Worm (Caenorhabditis elegans) whole organism, late embryonic: ENCODE measurements around the gene rpl-6.

Source experiments
- C08G9.2 ChIP-seq: sonication (generic microtip); optimal IDR thresholded peaks from 2 replicates; lab custom pipeline; 2016; ENCODE audit warnings: mild to moderate bottlenecking, missing genetic modification characterization, moderate library complexity, missing compliant biosample characterization
- K02D7.2 ChIP-seq: sonication (generic microtip); optimal IDR thresholded peaks from 2 replicates; lab custom pipeline; 2017; ENCODE audit warnings: mild to moderate bottlenecking, missing genetic modification characterization, missing compliant biosample characterization
- T23F11.4 ChIP-seq: fragments of 200-800 bp; sonication (Bioruptor generic); optimal IDR thresholded peaks from 2 replicates; lab custom pipeline; 2018; ENCODE audit warnings: mild to moderate bottlenecking, missing genetic modification characterization, missing compliant biosample characterization
- ahr-1 ChIP-seq: sonication (generic microtip); optimal IDR thresholded peaks from 2 replicates; lab custom pipeline; 2016; ENCODE audit warnings: missing genetic modification characterization, missing compliant biosample characterization
- ceh-18 ChIP-seq: sonication (generic microtip); optimal IDR thresholded peaks from 2 replicates; lab custom pipeline; 2016; ENCODE audit warnings: missing genetic modification characterization, missing compliant biosample characterization
- ceh-19 ChIP-seq: fragments of 200-800 bp; sonication (Bioruptor generic); optimal IDR thresholded peaks from 2 replicates; lab custom pipeline; 2018; ENCODE audit warnings: mild to moderate bottlenecking, missing genetic modification characterization, missing compliant biosample characterization
- ceh-2 ChIP-seq: sonication (generic microtip); optimal IDR thresholded peaks from 2 replicates; lab custom pipeline; 2016; ENCODE audit warnings: missing genotype, missing genetic modification characterization, missing compliant biosample characterization
- ceh-22 ChIP-seq: sonication (generic microtip); optimal IDR thresholded peaks from 2 replicates; lab custom pipeline; 2017; ENCODE audit warnings: missing biosample characterization, missing genetic modification characterization
- ceh-31 ChIP-seq: sonication (generic microtip); optimal IDR thresholded peaks from 2 replicates; lab custom pipeline; 2016; ENCODE audit warnings: missing genetic modification characterization, missing compliant biosample characterization
- ceh-45 ChIP-seq: fragments of 200-800 bp; sonication (Bioruptor generic); IDR thresholded peaks from 2 replicates; pipeline ENCODE4 v1.3.6; 2022; ENCODE audit warnings: missing genetic modification reagents, missing genetic modification characterization, missing compliant biosample characterization
- ceh-6 ChIP-seq: fragments of 200-800 bp; sonication (Bioruptor generic); optimal IDR thresholded peaks from 2 replicates; lab custom pipeline; 2018; ENCODE audit warnings: mild to moderate bottlenecking, missing genetic modification characterization, missing compliant biosample characterization
- ceh-9 ChIP-seq: sonication (generic microtip); optimal IDR thresholded peaks from 2 replicates; lab custom pipeline; 2016; ENCODE audit warnings: mild to moderate bottlenecking, missing genetic modification characterization, inconsistent platforms, missing compliant biosample characterization
- dve-1 ChIP-seq: sonication (generic microtip); optimal IDR thresholded peaks from 2 replicates; lab custom pipeline; 2017; ENCODE audit warnings: antibody characterized with exemption, mild to moderate bottlenecking, missing genetic modification characterization, missing compliant biosample characterization
- elt-2 ChIP-seq: sonication (generic microtip); optimal IDR thresholded peaks from 2 replicates; lab custom pipeline; 2016; ENCODE audit warnings: missing genetic modification reagents, missing genetic modification characterization, missing compliant biosample characterization
- ets-4 ChIP-seq: sonication (generic microtip); optimal IDR thresholded peaks from 2 replicates; lab custom pipeline; 2016; ENCODE audit warnings: missing genetic modification characterization, missing compliant biosample characterization
- eyg-1 ChIP-seq: sonication (generic microtip); optimal IDR thresholded peaks from 2 replicates; lab custom pipeline; 2016; ENCODE audit warnings: missing genotype, missing genetic modification characterization, missing compliant biosample characterization
- hlh-15 ChIP-seq: sonication (generic microtip); optimal IDR thresholded peaks from 2 replicates; lab custom pipeline; 2016; ENCODE audit warnings: missing genetic modification characterization, missing compliant biosample characterization
- hlh-8 ChIP-seq: sonication (generic microtip); optimal IDR thresholded peaks from 2 replicates; lab custom pipeline; 2016; ENCODE audit warnings: missing genotype, missing genetic modification characterization, missing compliant biosample characterization
- lim-6 ChIP-seq: sonication (generic microtip); optimal IDR thresholded peaks from 2 replicates; lab custom pipeline; 2016; ENCODE audit warnings: missing genetic modification characterization, missing compliant biosample characterization
- lin-11 ChIP-seq: fragments of 200-800 bp; sonication (Bioruptor generic); optimal IDR thresholded peaks from 2 replicates; lab custom pipeline; 2018; ENCODE audit warnings: mild to moderate bottlenecking, missing genetic modification characterization, missing compliant biosample characterization
- madf-2 ChIP-seq: sonication (generic microtip); optimal IDR thresholded peaks from 2 replicates; lab custom pipeline; 2017; ENCODE audit warnings: missing genetic modification characterization, missing compliant biosample characterization
- nfya-1 ChIP-seq: sonication (generic microtip); optimal IDR thresholded peaks from 2 replicates; lab custom pipeline; 2017; ENCODE audit warnings: missing genetic modification characterization, mild to moderate bottlenecking, missing compliant biosample characterization, antibody characterized with exemption, moderate library complexity
- nhr-11 ChIP-seq: fragments of 150-350 bp; optimal IDR thresholded peaks from 2 replicates; lab custom pipeline; 2014; ENCODE audit warnings: missing biosample characterization, missing genetic modification characterization
- odd-2 ChIP-seq: sonication (generic microtip); optimal IDR thresholded peaks from 2 replicates; lab custom pipeline; 2017; ENCODE audit warnings: antibody characterized with exemption, mild to moderate bottlenecking, missing genetic modification characterization, missing compliant biosample characterization
- pha-2 ChIP-seq: sonication (generic microtip); optimal IDR thresholded peaks from 2 replicates; lab custom pipeline; 2017; ENCODE audit warnings: mild to moderate bottlenecking, missing genetic modification characterization, missing compliant biosample characterization
- pha-4 ChIP-seq: fragments of 150-350 bp; optimal IDR thresholded peaks from 2 replicates; lab custom pipeline; 2018; ENCODE audit warnings: missing biosample characterization, missing genetic modification reagents, missing genetic modification characterization
- pros-1 ChIP-seq: fragments of 150-350 bp; optimal IDR thresholded peaks from 2 replicates; lab custom pipeline; 2014; ENCODE audit warnings: missing biosample characterization, missing genetic modification reagents, missing genetic modification characterization
- ref-2 ChIP-seq: sonication (generic microtip); optimal IDR thresholded peaks from 2 replicates; lab custom pipeline; 2016; ENCODE audit warnings: missing genetic modification characterization, missing compliant biosample characterization
- sdc-2 ChIP-seq: sonication (generic microtip); optimal IDR thresholded peaks from 2 replicates; lab custom pipeline; 2016; ENCODE audit warnings: missing genotype, missing genetic modification characterization, missing compliant biosample characterization
- tbx-2 ChIP-seq: sonication (generic microtip); optimal IDR thresholded peaks from 2 replicates; lab custom pipeline; 2016; ENCODE audit warnings: missing genetic modification characterization, missing compliant biosample characterization
- unc-3 ChIP-seq, 2 experiments: fragments of 200-800 bp in 1 of 2; sonication (Bioruptor generic) in 1 of 2; sonication (generic microtip) in 1 of 2; conservative IDR thresholded peaks in 1 of 2; optimal IDR thresholded peaks in 1 of 2; 2 replicates each; pipeline versions ENCODE4 v1.3.6 to Lab custom; 2016 to 2022; ENCODE audit warnings: missing compliant biosample characterization in 2 of 2, missing genetic modification characterization in 2 of 2, missing genetic modification reagents in 1 of 2
- unc-42 ChIP-seq: sonication (generic microtip); optimal IDR thresholded peaks from 2 replicates; lab custom pipeline; 2016; ENCODE audit warnings: missing genotype, missing genetic modification characterization, missing compliant biosample characterization
- unc-86 ChIP-seq: sonication (generic microtip); optimal IDR thresholded peaks from 2 replicates; lab custom pipeline; 2016; ENCODE audit warnings: missing genetic modification characterization, missing compliant biosample characterization
- zip-5 ChIP-seq: sonication (generic microtip); optimal IDR thresholded peaks from 2 replicates; lab custom pipeline; 2016; ENCODE audit warnings: missing genetic modification characterization, missing compliant biosample characterization

The rpl-6 gene

ce11 chrIII:7181822-7182221, 26.4 kb upstream of the rpl-6 start, which contains the start of gene epg-4 (continued):
- no peak for TF ChIP-seq K02D7.2 (tag; lab: Kevin White, UChicago)
- no peak for TF ChIP-seq lin-11 (tag; lab: Kevin White, UChicago)
- TF ChIP-seq sdc-2 (tag; lab: Kevin White, UChicago): no peak
- no peak for TF ChIP-seq eyg-1 (tag; lab: Kevin White, UChicago)
- peak; percentile 12 for TF ChIP-seq ceh-18 (tag; lab: Kevin White, UChicago)
- no peak for TF ChIP-seq ceh-22 (tag; lab: Kevin White, UChicago)
- no peak for TF ChIP-seq madf-2 (tag; lab: Kevin White, UChicago)
- no peak for TF ChIP-seq ceh-6
- no peak for TF ChIP-seq dve-1 (tag; lab: Kevin White, UChicago)
- no peak for TF ChIP-seq ets-4 (tag; lab: Kevin White, UChicago)
- no peak for TF ChIP-seq unc-3 (GFP tag; conservative IDR thresholded peaks at IDR 0.05; lab: Robert Waterston, UW)
- no peak for TF ChIP-seq unc-3 (tag; optimal IDR thresholded peaks at IDR 0.05; lab: Kevin White, UChicago)
- TF ChIP-seq nhr-11 (tag; lab: Kevin White, UChicago): no peak
- TF ChIP-seq lim-6: no peak
- TF ChIP-seq unc-86: no peak

ce11 chrIII:7184022-7184421, 24.2 kb upstream of the rpl-6 start, which contains the start of gene yju-2:
Gene yju-2, plus strand, starts transcription at chrIII:7184336.
- no peak for TF ChIP-seq ceh-45
- peak; percentile 14 for TF ChIP-seq unc-42 (tag; lab: Kevin White, UChicago)
- TF ChIP-seq nfya-1: peak; percentile 27
- peak; percentile 51 for TF ChIP-seq ceh-2 (tag; lab: Kevin White, UChicago)
- peak; percentile 22 for TF ChIP-seq ets-4 (tag; lab: Kevin White, UChicago)
- TF ChIP-seq eyg-1 (tag; lab: Kevin White, UChicago): no peak
- peak; percentile 26 for TF ChIP-seq zip-5 (tag; lab: Kevin White, UChicago)
- peak; percentile 2 for TF ChIP-seq sdc-2 (tag; lab: Kevin White, UChicago)
- TF ChIP-seq ceh-19 (GFP tag; lab: Kevin White, UChicago): no peak
- TF ChIP-seq ceh-31 (tag; lab: Kevin White, UChicago): peak; percentile 66
- TF ChIP-seq C08G9.2 (tag; lab: Kevin White, UChicago): peak; percentile 21
- TF ChIP-seq hlh-8 (tag; lab: Kevin White, UChicago): no peak
- peak; percentile 47 for TF ChIP-seq ref-2
- TF ChIP-seq ahr-1 (tag; lab: Kevin White, UChicago): no peak
- no peak for TF ChIP-seq hlh-15 (tag; lab: Kevin White, UChicago)
- TF ChIP-seq K02D7.2 (tag; lab: Kevin White, UChicago): no peak
- TF ChIP-seq tbx-2 (tag; lab: Kevin White, UChicago): peak; percentile 57
- TF ChIP-seq pha-4: no peak
- TF ChIP-seq lim-6: no peak
- no peak for TF ChIP-seq ceh-9
- no peak for TF ChIP-seq nhr-11 (tag; lab: Kevin White, UChicago)
- TF ChIP-seq pha-2 (tag; lab: Kevin White, UChicago): no peak
- TF ChIP-seq pros-1 (tag; lab: Kevin White, UChicago): no peak
- TF ChIP-seq T23F11.4 (GFP tag; lab: Kevin White, UChicago): no peak
- no peak for TF ChIP-seq odd-2 (tag; lab: Kevin White, UChicago)
- TF ChIP-seq ceh-18 (tag; lab: Kevin White, UChicago): no peak
- TF ChIP-seq, all 69 proteins: peak for 10

ce11 chrIII:7185473-7185872, 22.8 kb upstream of the rpl-6 start, which contains the start of gene F37C12.14:
Gene F37C12.14, minus strand, starts transcription at chrIII:7185573.
- TF ChIP-seq ceh-18 (tag; lab: Kevin White, UChicago) (no peak), madf-2 (tag; lab: Kevin White, UChicago) (no peak), pros-1 (tag; lab: Kevin White, UChicago) (no peak)

ce11 chrIII:7188300-7189052, 19.8 kb upstream of the rpl-6 start, which contains the start of the genes F37C12.21 and F37C12.10:
Gene F37C12.21, plus strand, starts transcription at chrIII:7188357.
Gene F37C12.10, minus strand, starts transcription at chrIII:7188384.
- TF ChIP-seq elt-2 (tag; lab: Kevin White, UChicago): peak; percentile 49
- TF ChIP-seq madf-2 (tag; lab: Kevin White, UChicago): no peak
